Worm (Caenorhabditis elegans) whole organism, L3 larva: ENCODE measurements around the gene T05C7.8.

Experiments
- R02D3.7 ChIP-seq: fragments of 150-350 bp; optimal IDR thresholded peaks from 2 replicates; lab custom pipeline; 2014; ENCODE audit warnings: missing biosample characterization, missing genetic modification characterization
- ZK546.5 ChIP-seq: sonication (generic microtip); optimal IDR thresholded peaks from 2 replicates; lab custom pipeline; 2017; ENCODE audit warnings: missing biosample characterization, missing genetic modification characterization
- aly-2 ChIP-seq: fragments of 150-350 bp; optimal IDR thresholded peaks from 2 replicates; lab custom pipeline; 2014; ENCODE audit warnings: missing biosample characterization, missing genetic modification characterization
- ama-1 ChIP-seq: fragments of 150-350 bp; optimal IDR thresholded peaks from 2 replicates; lab custom pipeline; 2018
- ceh-9 ChIP-seq: sonication (generic microtip); optimal IDR thresholded peaks from 2 replicates; lab custom pipeline; 2018; ENCODE audit warnings: missing biosample characterization, missing genetic modification characterization
- daf-12 ChIP-seq: fragments of 150-350 bp; optimal IDR thresholded peaks from 2 replicates; lab custom pipeline; 2014; ENCODE audit warnings: missing biosample characterization, missing genetic modification reagents, missing genetic modification characterization
- egl-27 ChIP-seq: sonication (generic microtip); optimal IDR thresholded peaks from 4 replicates; lab custom pipeline; 2017; ENCODE audit warnings: missing biosample characterization, missing genetic modification reagents, missing genetic modification characterization
- egl-5 ChIP-seq: fragments of 150-350 bp; optimal IDR thresholded peaks from 2 replicates; lab custom pipeline; 2017; ENCODE audit warnings: missing biosample characterization, missing genetic modification reagents, missing genetic modification characterization, inconsistent platforms
- elt-1 ChIP-seq: fragments of 150-350 bp; optimal IDR thresholded peaks from 2 replicates; lab custom pipeline; 2014; ENCODE audit warnings: missing biosample characterization, missing genetic modification characterization
- hmg-11 ChIP-seq: sonication (generic microtip); optimal IDR thresholded peaks from 2 replicates; lab custom pipeline; 2016; ENCODE audit warnings: missing genetic modification characterization, missing compliant biosample characterization
- jun-1 ChIP-seq: fragments of 150-350 bp; optimal IDR thresholded peaks from 2 replicates; lab custom pipeline; 2014; ENCODE audit warnings: missing biosample characterization, missing genetic modification reagents, missing genetic modification characterization
- lin-39 ChIP-seq: fragments of 150-350 bp; optimal IDR thresholded peaks from 2 replicates; lab custom pipeline; 2018; ENCODE audit warnings: missing biosample characterization, missing genetic modification reagents, missing genetic modification characterization
- lsy-12 ChIP-seq: sonication (generic microtip); optimal IDR thresholded peaks from 2 replicates; lab custom pipeline; 2016; ENCODE audit warnings: mild to moderate bottlenecking, missing genetic modification characterization, missing compliant biosample characterization
- mdl-1 ChIP-seq: fragments of 150-350 bp; optimal IDR thresholded peaks from 2 replicates; lab custom pipeline; 2014; ENCODE audit warnings: missing biosample characterization, missing genetic modification characterization
- mml-1 ChIP-seq: fragments of 150-350 bp; sonication (generic microtip); optimal IDR thresholded peaks from 3 replicates; lab custom pipeline; 2014; ENCODE audit warnings: missing biosample characterization, missing genetic modification characterization
- nfya-1 ChIP-seq: sonication (generic microtip); optimal IDR thresholded peaks from 2 replicates; lab custom pipeline; 2017; ENCODE audit warnings: missing genetic modification characterization, mild to moderate bottlenecking, missing compliant biosample characterization, antibody characterized with exemption, moderate library complexity; ENCODE audit not compliant: insufficient read depth
- nhr-237 ChIP-seq: fragments of 150-350 bp; optimal IDR thresholded peaks from 2 replicates; lab custom pipeline; 2014; ENCODE audit warnings: missing biosample characterization, missing genetic modification characterization
- nhr-25 ChIP-seq: sonication (generic microtip); optimal IDR thresholded peaks from 2 replicates; lab custom pipeline; 2017; ENCODE audit warnings: missing biosample characterization, missing genetic modification characterization
- nhr-43 ChIP-seq: sonication (generic microtip); optimal IDR thresholded peaks from 2 replicates; lab custom pipeline; 2016; ENCODE audit warnings: mild to moderate bottlenecking, missing genetic modification characterization, missing compliant biosample characterization; ENCODE audit not compliant: poor library complexity, severe bottlenecking
- nhr-67 ChIP-seq: fragments of 150-350 bp; optimal IDR thresholded peaks from 2 replicates; lab custom pipeline; 2014; ENCODE audit warnings: missing biosample characterization, missing genetic modification characterization
- nhr-76 ChIP-seq: fragments of 150-350 bp; sonication (generic microtip); optimal IDR thresholded peaks from 5 replicates; lab custom pipeline; 2014; ENCODE audit warnings: missing biosample characterization, missing genetic modification characterization
- nhr-77 ChIP-seq: fragments of 150-350 bp; optimal IDR thresholded peaks from 2 replicates; lab custom pipeline; 2014; ENCODE audit warnings: missing biosample characterization, missing genetic modification characterization
- pha-4 ChIP-seq: fragments of 150-350 bp; optimal IDR thresholded peaks from 2 replicates; lab custom pipeline; 2014; ENCODE audit warnings: missing biosample characterization, missing genetic modification reagents, missing genetic modification characterization
- pqm-1 ChIP-seq: fragments of 150-350 bp; optimal IDR thresholded peaks from 2 replicates; lab custom pipeline; 2017; ENCODE audit warnings: missing biosample characterization, missing genetic modification characterization, inconsistent platforms
- snpc-4 ChIP-seq: fragments of 150-350 bp; optimal IDR thresholded peaks from 2 replicates; lab custom pipeline; 2014; ENCODE audit warnings: missing biosample characterization, missing genetic modification characterization
- tbx-2 ChIP-seq: sonication (generic microtip); optimal IDR thresholded peaks from 2 replicates; lab custom pipeline; 2016; ENCODE audit warnings: mild to moderate bottlenecking, missing genetic modification characterization, missing compliant biosample characterization
- ztf-4 ChIP-seq: fragments of 150-350 bp; optimal IDR thresholded peaks from 2 replicates; lab custom pipeline; 2014; ENCODE audit warnings: missing biosample characterization, missing genetic modification characterization

T05C7.8 gene

ce11 chrIV:78206-78605, 2.0 kb downstream of the T05C7.8 start:
- TF ChIP-seq nhr-76 (no peak), pha-4 (tag; lab: Kevin White, UChicago) (peak; percentile 3)
- TF ChIP-seq, all 47 proteins: peak for 1

- TF ChIP-seq nfya-1 (tag; lab: Kevin White, UChicago) (peak; percentile 18), pha-4 (tag; lab: Kevin White, UChicago) (peak; percentile 78), egl-5 (no peak)
These were observed 3.0 kb downstream of the T05C7.8 start, which contains the start of gene T05C7.9 for ce11 chrIV:79205-79604. TSS of gene T05C7.9 (plus strand) at chrIV:79276.

DNA sequence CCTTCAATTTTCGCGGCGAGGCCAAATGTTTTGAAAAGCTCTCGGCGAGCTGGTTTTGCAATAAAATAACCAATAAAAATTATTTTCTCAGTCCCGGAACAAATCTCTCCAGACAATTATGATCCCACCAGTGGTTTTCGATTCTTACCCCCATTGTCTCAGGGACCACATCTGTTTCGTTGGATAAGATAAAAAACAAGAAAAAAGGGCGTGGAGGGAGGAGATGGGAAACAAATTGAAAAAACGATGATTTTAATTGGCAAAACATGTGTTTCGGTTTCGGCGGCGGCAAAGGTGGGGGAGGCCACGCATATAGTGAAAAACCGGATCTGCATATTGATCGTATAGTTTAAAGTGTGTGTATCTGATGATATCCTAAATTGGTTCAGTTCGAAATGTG, 4.8 kb downstream of the T05C7.8 start:
- TF ChIP-seq nhr-67 (tag; lab: Kevin White, UChicago), result no peak
- TF ChIP-seq ztf-4 (tag; lab: Kevin White, UChicago), result no peak
- TF ChIP-seq ZK546.5 (tag; lab: Kevin White, UChicago), result no peak
- no peak for TF ChIP-seq nfya-1 (tag; lab: Kevin White, UChicago)
- TF ChIP-seq daf-12 (tag; lab: Kevin White, UChicago), result no peak
- no peak for TF ChIP-seq ceh-9 (tag; lab: Kevin White, UChicago)
- TF ChIP-seq jun-1 (tag; lab: Kevin White, UChicago), result no peak
- no peak for TF ChIP-seq egl-27 (tag; lab: Kevin White, UChicago)

- peak; percentile 53 for TF ChIP-seq pha-4 (tag; lab: Kevin White, UChicago)
- no peak for TF ChIP-seq tbx-2 (tag; lab: Kevin White, UChicago)
- TF ChIP-seq hmg-11 (tag; lab: Kevin White, UChicago), result peak; percentile 44
These were observed 5.3 kb downstream of the T05C7.8 start for ce11 chrIV:81428-81827.

DNA sequence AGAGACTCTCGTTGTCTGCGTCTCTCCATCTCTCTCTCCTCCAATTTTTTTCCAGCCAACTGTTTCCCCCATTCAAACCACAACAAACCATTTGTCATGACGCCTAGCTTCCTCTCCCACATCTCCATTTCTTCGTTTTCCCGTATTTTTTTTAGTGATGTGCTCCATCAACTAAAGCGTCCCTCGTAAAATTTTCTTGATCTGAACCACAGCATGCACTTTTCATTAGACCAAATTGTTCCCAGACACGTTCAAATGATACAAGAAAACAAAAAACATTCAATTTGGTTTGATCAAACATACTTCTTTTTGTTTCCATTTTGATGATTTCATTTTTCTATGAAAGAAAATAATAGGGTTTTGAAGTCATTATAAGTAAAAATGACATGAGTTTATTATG, 6.1 kb downstream of the T05C7.8 start:
- TF ChIP-seq nhr-67 (tag; lab: Kevin White, UChicago) (no peak), lin-39 (tag; lab: Kevin White, UChicago) (peak; percentile 20), nhr-77 (tag; lab: Kevin White, UChicago) (no peak)

- TF ChIP-seq ama-1 (no peak), mdl-1 (no peak), nhr-25 (tag; lab: Kevin White, UChicago) (no peak), lsy-12 (tag; lab: Kevin White, UChicago) (no peak), nfya-1 (tag; lab: Kevin White, UChicago) (no peak)
These were observed 10.6 kb downstream of the T05C7.8 start for ce11 chrIV:86744-87143.

DNA sequence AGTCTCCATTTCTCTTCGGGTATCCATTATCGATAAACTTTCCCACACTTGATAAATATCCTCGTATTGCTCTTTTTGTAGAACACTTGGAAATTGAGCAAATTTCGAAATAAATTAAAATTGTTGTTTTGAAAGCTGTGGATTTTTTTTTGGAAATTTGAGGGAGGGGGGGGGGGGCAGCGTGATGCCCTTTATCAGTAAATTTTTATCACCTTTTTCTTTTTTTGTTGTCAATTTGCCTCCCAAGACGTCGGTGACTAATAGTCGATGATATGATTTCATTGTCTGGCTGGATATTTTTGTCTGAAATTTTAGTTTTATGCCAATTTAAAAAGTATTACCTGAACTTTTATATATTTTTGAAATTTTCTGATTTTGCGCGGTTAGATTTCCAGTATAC, 13.8 kb downstream of the T05C7.8 start, which contains the start of gene scl-23:
scl-23 (minus strand) TSS at position 101 of the 400 bp plus-strand sequence.
- no peak for TF ChIP-seq pha-4 (tag; lab: Kevin White, UChicago)
- TF ChIP-seq pqm-1 (tag; lab: Kevin White, UChicago), result no peak
- no peak for TF ChIP-seq daf-12 (tag; lab: Kevin White, UChicago)
- TF ChIP-seq tbx-2 (tag; lab: Kevin White, UChicago), result no peak
- no peak for TF ChIP-seq R02D3.7 (tag; lab: Kevin White, UChicago)
- TF ChIP-seq nhr-237 (tag; lab: Kevin White, UChicago), result no peak
- TF ChIP-seq ama-1, result no peak
- no peak for TF ChIP-seq egl-5
- TF ChIP-seq mml-1 (tag; lab: Kevin White, UChicago), result no peak
- TF ChIP-seq lsy-12 (tag; lab: Kevin White, UChicago), result no peak
- no peak for TF ChIP-seq mdl-1
- no peak for TF ChIP-seq nhr-77 (tag; lab: Kevin White, UChicago)
- TF ChIP-seq elt-1 (tag; lab: Kevin White, UChicago), result no peak
- no peak for TF ChIP-seq nhr-43 (tag; lab: Kevin White, UChicago)
- no peak for TF ChIP-seq hmg-11 (tag; lab: Kevin White, UChicago)
- no peak for TF ChIP-seq snpc-4
- no peak for TF ChIP-seq egl-27 (tag; lab: Kevin White, UChicago)
- TF ChIP-seq nhr-67 (tag; lab: Kevin White, UChicago), result no peak

- no peak for TF ChIP-seq aly-2 (tag; lab: Kevin White, UChicago)
- no peak for TF ChIP-seq mml-1 (tag; lab: Kevin White, UChicago)
These were observed 15.5 kb downstream of the T05C7.8 start, which contains the start of gene tpa-1 for ce11 chrIV:91680-92079. TSS of gene tpa-1 (plus strand) at chrIV:91980.
